Worm (Caenorhabditis elegans) whole organism, L4 larva: Measurements from ENCODE around the gene srxa-9.

Experiments used
- F37D6.2 ChIP-seq: sonication (generic microtip); optimal IDR thresholded peaks from 2 replicates; lab custom pipeline; 2016; ENCODE audit warnings: mild to moderate bottlenecking, missing genetic modification characterization, missing compliant biosample characterization
- F49E8.2 ChIP-seq: sonication (generic microtip); optimal IDR thresholded peaks from 2 replicates; lab custom pipeline; 2016; ENCODE audit warnings: missing compliant biosample characterization, mild to moderate bottlenecking, missing genetic modification characterization, borderline replicate concordance
- T20F7.1 ChIP-seq: fragments of 200-800 bp; sonication (Bioruptor generic); optimal IDR thresholded peaks from 2 replicates; lab custom pipeline; 2018; ENCODE audit warnings: mild to moderate bottlenecking, missing genetic modification characterization, missing compliant biosample characterization
- T26A8.4 ChIP-seq: fragments of 200-800 bp; sonication (Bioruptor generic); IDR thresholded peaks from 2 replicates; pipeline ENCODE4 v1.3.6; 2022; ENCODE audit warnings: missing genetic modification characterization, missing compliant biosample characterization
- Y48G9A.11 ChIP-seq: fragments of 200-800 bp; sonication (Bioruptor generic); IDR thresholded peaks from 2 replicates; pipeline ENCODE4 v1.3.6; 2022; ENCODE audit warnings: missing genetic modification reagents, missing genetic modification characterization, missing compliant biosample characterization
- Y5F2A.4 ChIP-seq: fragments of 200-800 bp; sonication (Bioruptor generic); optimal IDR thresholded peaks from 2 replicates; lab custom pipeline; 2018; ENCODE audit warnings: mild to moderate bottlenecking, missing genetic modification characterization, missing compliant biosample characterization
- ZK337.2 ChIP-seq: fragments of 200-800 bp; sonication (Bioruptor generic); IDR thresholded peaks from 2 replicates; pipeline ENCODE4 v1.3.6; 2022; ENCODE audit warnings: missing genetic modification reagents, missing genetic modification characterization, missing compliant biosample characterization
- ama-1 ChIP-seq: fragments of 150-350 bp; optimal IDR thresholded peaks from 2 replicates; lab custom pipeline; 2014; ENCODE audit warnings: inconsistent platforms, mixed read lengths
- ceh-32 ChIP-seq: sonication (generic microtip); optimal IDR thresholded peaks from 2 replicates; lab custom pipeline; 2016; ENCODE audit warnings: mild to moderate bottlenecking, missing genetic modification characterization, missing compliant biosample characterization; ENCODE audit not compliant: poor library complexity
- ceh-62 ChIP-seq: sonication (generic microtip); optimal IDR thresholded peaks from 2 replicates; lab custom pipeline; 2017; ENCODE audit warnings: missing biosample characterization, missing genetic modification characterization
- ceh-82 ChIP-seq: sonication (generic microtip); optimal IDR thresholded peaks from 2 replicates; lab custom pipeline; 2017; ENCODE audit warnings: missing biosample characterization, missing genetic modification characterization
- cey-2 ChIP-seq: sonication (generic microtip); optimal IDR thresholded peaks from 3 replicates; lab custom pipeline; 2017; ENCODE audit warnings: missing genetic modification characterization, mild to moderate bottlenecking, missing compliant biosample characterization, antibody characterized with exemption, borderline replicate concordance; ENCODE audit not compliant: insufficient read depth
- daf-16 ChIP-seq, 3 experiments: sonication (generic microtip); optimal IDR thresholded peaks; 2 replicates each; lab custom pipeline; 2016 to 2017; ENCODE audit warnings: missing genetic modification characterization in 3 of 3, missing genetic modification reagents in 3 of 3, mild to moderate bottlenecking in 2 of 3, missing compliant biosample characterization in 2 of 3, missing biosample characterization in 1 of 3, moderate library complexity in 1 of 3
- daf-19 ChIP-seq: fragments of 200-800 bp; sonication (Bioruptor generic); conservative IDR thresholded peaks from 2 replicates; pipeline ENCODE4 v1.3.6; 2022; ENCODE audit warnings: missing genetic modification characterization, missing compliant biosample characterization
- daf-8 ChIP-seq: fragments of 200-800 bp; sonication (Bioruptor generic); IDR thresholded peaks from 2 replicates; pipeline ENCODE4 v1.3.6; 2022; ENCODE audit warnings: missing genetic modification characterization, missing compliant biosample characterization
- dve-1 ChIP-seq: sonication (generic microtip); optimal IDR thresholded peaks from 2 replicates; lab custom pipeline; 2017; ENCODE audit warnings: antibody characterized with exemption, mild to moderate bottlenecking, missing genetic modification characterization, missing compliant biosample characterization; ENCODE audit not compliant: insufficient read depth
- egl-43 ChIP-seq: fragments of 200-800 bp; sonication (Bioruptor generic); IDR thresholded peaks from 2 replicates; pipeline ENCODE4 v1.3.6; 2022; ENCODE audit warnings: missing genetic modification reagents, missing genetic modification characterization, missing compliant biosample characterization
- gei-8 ChIP-seq: fragments of 200-800 bp; sonication (Bioruptor generic); optimal IDR thresholded peaks from 2 replicates; lab custom pipeline; 2018; ENCODE audit warnings: mild to moderate bottlenecking, missing genetic modification characterization, missing compliant biosample characterization
- hlh-30 ChIP-seq: sonication (generic microtip); optimal IDR thresholded peaks from 2 replicates; lab custom pipeline; 2017; ENCODE audit warnings: antibody characterized with exemption, mild to moderate bottlenecking, missing genetic modification characterization, missing compliant biosample characterization; ENCODE audit not compliant: insufficient read depth
- hmg-1.1 ChIP-seq: fragments of 200-800 bp; sonication (Bioruptor generic); IDR thresholded peaks from 2 replicates; pipeline ENCODE4 v1.3.6; 2022; ENCODE audit warnings: missing genetic modification reagents, missing genetic modification characterization, missing compliant biosample characterization
- lin-1 ChIP-seq: fragments of 200-800 bp; sonication (Bioruptor generic); IDR thresholded peaks from 2 replicates; pipeline ENCODE4 v1.3.6; 2022; ENCODE audit warnings: missing genetic modification reagents, missing genetic modification characterization, missing compliant biosample characterization
- lin-15B ChIP-seq: fragments of 150-350 bp; sonication (generic microtip); optimal IDR thresholded peaks from 3 replicates; lab custom pipeline; 2014; ENCODE audit warnings: missing biosample characterization, missing genetic modification characterization
- lin-38 ChIP-seq: fragments of 200-800 bp; sonication (Bioruptor generic); IDR thresholded peaks from 2 replicates; pipeline ENCODE4 v1.3.6; 2022; ENCODE audit warnings: missing genetic modification reagents, missing genetic modification characterization, missing compliant biosample characterization
- mdl-1 ChIP-seq, 2 experiments: fragments of 150-350 bp in 1 of 2; sonication (generic microtip) in 1 of 2; optimal IDR thresholded peaks; 2 replicates each; lab custom pipeline; 2014 to 2017; ENCODE audit warnings: missing biosample characterization in 2 of 2, missing genetic modification characterization in 2 of 2
- mep-1 ChIP-seq: fragments of 150-350 bp; sonication (generic microtip); optimal IDR thresholded peaks from 3 replicates; lab custom pipeline; 2014; ENCODE audit warnings: missing biosample characterization, missing genetic modification characterization
- mxl-2 ChIP-seq: fragments of 200-800 bp; sonication (Bioruptor generic); conservative IDR thresholded peaks from 2 replicates; pipeline ENCODE4 v1.3.6; 2022; ENCODE audit warnings: missing genetic modification reagents, missing genetic modification characterization, missing compliant biosample characterization
- mxl-3 ChIP-seq: fragments of 200-800 bp; sonication (Bioruptor generic); optimal IDR thresholded peaks from 2 replicates; lab custom pipeline; 2018; ENCODE audit warnings: mild to moderate bottlenecking, missing genetic modification characterization, missing compliant biosample characterization
- nhr-10 ChIP-seq: fragments of 150-350 bp; optimal IDR thresholded peaks from 2 replicates; lab custom pipeline; 2014; ENCODE audit warnings: missing biosample characterization, missing genetic modification characterization
- nhr-11 ChIP-seq: fragments of 150-350 bp; optimal IDR thresholded peaks from 2 replicates; lab custom pipeline; 2014; ENCODE audit warnings: missing biosample characterization, missing genetic modification characterization
- nhr-237 ChIP-seq: sonication (generic microtip); optimal IDR thresholded peaks from 2 replicates; lab custom pipeline; 2017; ENCODE audit warnings: missing biosample characterization, missing genetic modification characterization
- nhr-25 ChIP-seq: sonication (generic microtip); optimal IDR thresholded peaks from 2 replicates; lab custom pipeline; 2017; ENCODE audit warnings: missing genetic modification characterization, mild to moderate bottlenecking, missing compliant biosample characterization, antibody characterized with exemption, moderate library complexity, borderline replicate concordance; ENCODE audit not compliant: insufficient read depth
- nhr-28 ChIP-seq: fragments of 150-350 bp; optimal IDR thresholded peaks from 2 replicates; lab custom pipeline; 2014; ENCODE audit warnings: missing biosample characterization, missing genetic modification characterization
- nhr-48 ChIP-seq: sonication (generic microtip); optimal IDR thresholded peaks from 2 replicates; lab custom pipeline; 2016; ENCODE audit warnings: mild to moderate bottlenecking, missing genetic modification characterization, missing compliant biosample characterization
- nhr-76 ChIP-seq: fragments of 150-350 bp; optimal IDR thresholded peaks from 2 replicates; lab custom pipeline; 2014; ENCODE audit warnings: missing biosample characterization, missing genetic modification characterization
- pha-4 ChIP-seq, 2 experiments: fragments of 150-350 bp in 1 of 2; fragments of 200-800 bp in 1 of 2; sonication (Bioruptor generic) in 1 of 2; IDR thresholded peaks in 1 of 2; optimal IDR thresholded peaks in 1 of 2; 2 replicates each; pipeline versions ENCODE4 v1.3.6 to Lab custom; 2014 to 2022; ENCODE audit warnings: missing genetic modification characterization in 2 of 2, missing genetic modification reagents in 2 of 2, missing biosample characterization in 1 of 2, missing compliant biosample characterization in 1 of 2
- php-3 ChIP-seq: fragments of 200-800 bp; sonication (Bioruptor generic); IDR thresholded peaks from 2 replicates; pipeline ENCODE4 v1.3.6; 2022; ENCODE audit warnings: missing genetic modification reagents, missing genetic modification characterization, missing compliant biosample characterization
- pqm-1 ChIP-seq: sonication (generic microtip); optimal IDR thresholded peaks from 2 replicates; lab custom pipeline; 2017; ENCODE audit warnings: missing biosample characterization, missing genetic modification characterization
- saeg-2 ChIP-seq: fragments of 200-800 bp; sonication (Bioruptor generic); IDR thresholded peaks from 2 replicates; pipeline ENCODE4 v1.3.6; 2022; ENCODE audit warnings: missing genetic modification reagents, missing genetic modification characterization, missing compliant biosample characterization
- sdz-12 ChIP-seq: fragments of 200-800 bp; sonication (Bioruptor generic); optimal IDR thresholded peaks from 2 replicates; lab custom pipeline; 2018; ENCODE audit warnings: mild to moderate bottlenecking, missing genetic modification characterization, missing compliant biosample characterization
- snpc-1.2 ChIP-seq: fragments of 200-800 bp; sonication (Bioruptor generic); IDR thresholded peaks from 2 replicates; pipeline ENCODE4 v1.3.6; 2022; ENCODE audit warnings: missing genetic modification reagents, missing genetic modification characterization, missing compliant biosample characterization
- spr-1 ChIP-seq: sonication (generic microtip); optimal IDR thresholded peaks from 2 replicates; lab custom pipeline; 2016; ENCODE audit warnings: mild to moderate bottlenecking, missing genetic modification characterization, missing compliant biosample characterization
- spr-3 ChIP-seq: fragments of 200-800 bp; sonication (Bioruptor generic); optimal IDR thresholded peaks from 2 replicates; lab custom pipeline; 2018; ENCODE audit warnings: mild to moderate bottlenecking, missing genetic modification characterization, missing compliant biosample characterization
- tra-1 ChIP-seq: fragments of 200-800 bp; sonication (Bioruptor generic); IDR thresholded peaks from 2 replicates; pipeline ENCODE4 v1.3.6; 2022; ENCODE audit warnings: missing genetic modification reagents, missing genetic modification characterization, missing compliant biosample characterization
- unc-130 ChIP-seq: sonication (generic microtip); optimal IDR thresholded peaks from 2 replicates; lab custom pipeline; 2016; ENCODE audit warnings: missing genetic modification reagents, missing genetic modification characterization, missing compliant biosample characterization
- unc-39 ChIP-seq: sonication (generic microtip); optimal IDR thresholded peaks from 2 replicates; lab custom pipeline; 2017; ENCODE audit warnings: missing biosample characterization, missing genetic modification characterization
- unc-62 ChIP-seq, 3 experiments: fragments of 150-350 bp in 1 of 3; sonication (generic microtip); optimal IDR thresholded peaks in 2 of 3; peaks in 1 of 3; 1 replicate in 1 of 3; 2 replicates in 2 of 3; lab custom pipeline; 2014 to 2017; ENCODE audit warnings: missing biosample characterization in 3 of 3, missing genetic modification characterization in 3 of 3, missing genetic modification reagents in 3 of 3, missing genotype in 1 of 3
- vab-7 ChIP-seq: fragments of 200-800 bp; sonication (Bioruptor generic); IDR thresholded peaks from 2 replicates; pipeline ENCODE4 v1.3.6; 2022; ENCODE audit warnings: missing genetic modification reagents, missing genetic modification characterization, missing compliant biosample characterization
- zfp-2 ChIP-seq: sonication (generic microtip); optimal IDR thresholded peaks from 2 replicates; lab custom pipeline; 2016; ENCODE audit warnings: mild to moderate bottlenecking, missing genetic modification characterization, missing compliant biosample characterization
- zip-2 ChIP-seq: fragments of 150-350 bp; optimal IDR thresholded peaks from 2 replicates; lab custom pipeline; 2014; ENCODE audit warnings: missing biosample characterization, missing genetic modification characterization

srxa-9 gene

ce11 chrX:15747814-15748213 is 1.0 kb downstream of the srxa-9 start:
- TF ChIP-seq daf-16 (GFP tag; optimal IDR thresholded peaks at IDR 0.05; lab: Kevin White, UChicago) (peak in 1 of 2 experiments; percentile 15), daf-16 (tag; optimal IDR thresholded peaks at IDR 0.05; lab: Kevin White, UChicago) (peak; percentile 5), Y5F2A.4 (GFP tag; lab: Kevin White, UChicago) (no peak), cey-2 (tag; lab: Kevin White, UChicago) (no peak), hmg-1.1 (GFP tag; lab: Robert Waterston, UW) (peak; percentile 28; the same call in 1 of the 2 replicates), zfp-2 (tag; lab: Kevin White, UChicago) (no peak), nhr-11 (no peak), unc-62 (GFP tag; optimal IDR thresholded peaks at IDR 0.05 in 1 of 2; lab: Kevin White, UChicago) (no peak), unc-62 (tag; optimal IDR thresholded peaks at IDR 0.05; lab: Kevin White, UChicago) (no peak), saeg-2 (GFP tag; lab: Robert Waterston, UW) (no peak), nhr-76 (tag; lab: Kevin White, UChicago) (no peak), unc-130 (GFP tag; lab: Kevin White, UChicago) (no peak), mep-1 (tag; lab: Kevin White, UChicago) (no peak), nhr-48 (tag; lab: Kevin White, UChicago) (no peak), dve-1 (tag; lab: Kevin White, UChicago) (peak; percentile 5), ceh-32 (tag; lab: Kevin White, UChicago) (no peak), nhr-28 (tag; lab: Kevin White, UChicago) (no peak), ceh-82 (tag; lab: Kevin White, UChicago) (no peak), tra-1 (GFP tag; lab: Robert Waterston, UW) (peak; percentile 56), nhr-237 (tag; lab: Kevin White, UChicago) (no peak), snpc-1.2 (GFP tag; lab: Robert Waterston, UW) (0 out of 2 replicates have a peak, but pooled peaks have one; percentile 5), lin-1 (GFP tag; lab: Robert Waterston, UW) (0 out of 2 replicates have a peak, but pooled peaks have one; percentile 8), hlh-30 (tag; lab: Kevin White, UChicago) (peak; percentile 28), ama-1 (no peak), pha-4 (GFP tag; IDR thresholded peaks at IDR 0.05; lab: Robert Waterston, UW) (peak; percentile 19; the same call in 1 of the 2 replicates), pha-4 (tag; optimal IDR thresholded peaks at IDR 0.05; lab: Kevin White, UChicago) (no peak), nhr-10 (tag; lab: Kevin White, UChicago) (no peak), zip-2 (tag; lab: Kevin White, UChicago) (no peak), sdz-12 (no peak), spr-1 (tag; lab: Kevin White, UChicago) (no peak), egl-43 (GFP tag; lab: Robert Waterston, UW) (peak; percentile 81), lin-15B (tag; lab: Kevin White, UChicago) (no peak), T26A8.4 (peak; percentile 81), gei-8 (GFP tag; lab: Kevin White, UChicago) (no peak), pqm-1 (tag; lab: Kevin White, UChicago) (no peak), F49E8.2 (tag; lab: Kevin White, UChicago) (no peak), ZK337.2 (GFP tag; lab: Robert Waterston, UW) (no peak), Y48G9A.11 (GFP tag; lab: Robert Waterston, UW) (peak; percentile 44), mxl-2 (no peak), T20F7.1 (no peak), vab-7 (GFP tag; lab: Robert Waterston, UW) (peak; percentile 56; the same call in 1 of the 2 replicates), daf-8 (GFP tag; lab: Robert Waterston, UW) (no peak), mxl-3 (no peak), php-3 (GFP tag; lab: Robert Waterston, UW) (0 out of 2 replicates have a peak, but pooled peaks have one; percentile 20), spr-3 (GFP tag; lab: Kevin White, UChicago) (no peak), nhr-25 (no peak), ceh-62 (no peak), unc-39 (tag; lab: Kevin White, UChicago) (no peak), lin-38 (GFP tag; lab: Robert Waterston, UW) (peak; percentile 61), F37D6.2 (tag; lab: Kevin White, UChicago) (no peak), mdl-1 (tag; optimal IDR thresholded peaks at IDR 0.05; lab: Kevin White, UChicago) (no peak), daf-19 (no peak)
